Worm (Caenorhabditis elegans) whole organism, dauer: Measurements from ENCODE around the gene idpp-9.

Source experiments
- unc-62 ChIP-seq: sonication (generic microtip); optimal IDR thresholded peaks from 2 replicates; lab custom pipeline; 2017; ENCODE audit warnings: missing biosample characterization, missing genetic modification reagents, missing genetic modification characterization

Gene idpp-9

DNA sequence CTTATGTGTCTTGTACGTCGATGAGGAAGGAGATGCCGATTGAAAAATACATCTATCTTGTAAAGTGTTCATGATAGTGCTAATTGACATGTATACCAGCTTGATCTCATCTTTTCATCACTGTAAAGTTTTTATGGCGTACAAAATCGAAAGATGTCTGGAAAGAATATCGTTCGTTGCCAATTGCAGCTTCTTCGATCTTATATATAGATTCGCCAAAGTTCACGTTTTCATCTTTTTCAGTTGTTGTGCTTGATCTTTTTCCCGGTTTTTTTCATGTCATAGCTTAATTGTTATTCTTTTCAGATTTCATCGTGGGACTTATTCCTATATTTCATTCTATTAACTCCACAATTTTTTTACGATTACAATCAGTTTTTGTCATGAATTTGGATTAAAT is 15.7 kb upstream of the idpp-9 start, which contains the start of gene adt-3:
Gene adt-3 (plus strand): TSS at position 301 of the 400 bp plus-strand sequence.
- TF ChIP-seq unc-62 (GFP tag; lab: Kevin White, UChicago): no peak

DNA sequence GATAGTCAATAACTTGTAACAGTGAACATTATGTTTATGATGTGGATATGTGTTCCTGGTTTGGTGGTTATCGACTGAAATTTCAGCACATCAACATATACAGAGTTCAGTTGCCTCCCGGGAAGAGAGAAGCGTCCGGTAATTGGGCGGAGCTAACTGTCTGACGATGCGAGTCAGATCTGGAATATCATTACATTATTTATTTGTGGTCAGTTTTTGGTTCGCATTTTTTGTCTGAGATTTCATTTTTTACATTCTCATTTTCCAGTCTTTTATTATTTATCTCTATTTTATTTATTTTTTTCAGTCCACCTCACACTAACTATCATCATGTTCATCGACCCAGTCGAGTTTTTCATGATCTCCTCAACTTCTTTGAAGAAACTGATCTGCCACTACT is 10.1 kb upstream of the idpp-9 start, which contains the start of gene T22B2.1:
Gene T22B2.1 (plus strand): TSS at position 301 of the 400 bp plus-strand sequence.
- TF ChIP-seq unc-62 (GFP tag; lab: Kevin White, UChicago): no peak

DNA sequence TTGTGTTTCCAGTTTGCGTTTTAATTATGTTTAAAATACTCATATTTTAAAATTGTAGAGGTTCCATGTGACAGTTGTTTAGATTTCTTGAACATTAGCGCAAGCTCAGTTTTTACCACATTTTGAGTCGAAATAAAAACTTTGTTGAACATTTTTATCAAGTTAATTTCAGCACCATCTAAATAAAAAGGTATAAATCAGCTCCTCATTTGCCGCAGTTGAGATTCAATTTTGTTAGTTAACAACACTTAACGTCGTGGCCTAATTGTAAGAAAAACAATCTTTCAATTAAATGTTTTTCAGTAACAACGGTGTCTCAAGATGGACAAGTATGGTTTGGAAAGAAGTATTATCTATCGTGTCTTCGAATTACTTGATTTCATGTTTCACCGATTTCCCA is 5.1 kb upstream of the idpp-9 start:
- no peak for TF ChIP-seq unc-62 (GFP tag; lab: Kevin White, UChicago)

DNA sequence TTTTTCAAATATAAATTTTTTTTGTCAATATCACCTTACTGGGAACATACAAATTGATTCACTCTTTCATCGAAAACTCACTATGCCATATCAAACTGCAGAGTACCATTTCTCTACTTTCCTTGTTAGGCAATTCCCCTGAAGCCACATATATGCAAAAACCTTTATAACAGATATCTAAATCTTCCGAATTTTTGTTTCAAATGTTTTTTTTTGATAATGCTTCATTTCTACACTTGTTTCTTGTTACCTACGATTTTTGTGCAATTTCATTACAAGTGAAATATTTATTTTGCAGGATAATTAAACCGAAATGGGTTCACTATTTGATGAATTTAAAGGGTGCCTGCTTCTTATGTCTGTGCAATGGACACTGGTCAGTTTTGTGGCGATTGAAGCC is 4.5 kb upstream of the idpp-9 start, which contains the start of gene T22B2.2:
Gene T22B2.2 (plus strand): TSS at position 301 of the 400 bp plus-strand sequence.
- no peak for TF ChIP-seq unc-62 (GFP tag; lab: Kevin White, UChicago)

DNA sequence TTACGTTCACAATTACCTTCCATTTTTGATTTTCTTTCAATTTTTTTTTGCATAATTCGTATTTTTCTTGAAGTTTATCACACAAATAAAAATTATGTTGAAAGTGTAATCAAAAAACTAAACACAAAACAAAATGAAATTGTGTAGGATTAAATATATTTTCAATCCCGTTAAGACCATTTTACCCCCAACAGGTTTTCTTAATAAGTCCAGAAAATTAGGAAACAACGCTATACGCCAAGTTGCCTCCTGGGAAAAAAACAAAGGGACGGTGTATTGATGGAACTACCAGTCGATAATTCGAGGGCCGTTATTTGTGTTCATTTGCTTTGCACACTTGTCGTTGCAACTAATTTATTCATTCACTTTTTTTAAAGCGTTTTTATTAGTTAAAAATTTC is 4.0 kb upstream of the idpp-9 start:
- no peak for TF ChIP-seq unc-62 (GFP tag; lab: Kevin White, UChicago)

DNA sequence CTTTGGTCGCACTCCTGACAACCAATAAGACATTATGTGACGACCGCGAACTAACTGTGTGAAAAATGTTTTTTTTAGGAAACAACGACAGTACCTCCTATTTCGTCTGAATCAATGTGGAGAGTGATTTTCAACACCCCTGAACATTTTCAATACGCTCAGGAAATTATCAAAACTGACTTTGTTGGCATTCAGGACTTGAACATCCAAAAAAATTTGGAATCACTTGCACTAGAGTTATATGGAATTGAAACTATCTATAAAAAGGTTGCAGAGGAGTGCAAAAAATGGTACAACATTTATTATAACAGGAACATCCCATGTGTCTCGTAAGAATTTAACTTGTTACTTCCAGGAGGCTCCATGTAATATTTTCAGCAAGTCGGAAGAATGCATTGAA is 2.5 kb upstream of the idpp-9 start:
- TF ChIP-seq unc-62 (GFP tag; lab: Kevin White, UChicago): no peak

DNA sequence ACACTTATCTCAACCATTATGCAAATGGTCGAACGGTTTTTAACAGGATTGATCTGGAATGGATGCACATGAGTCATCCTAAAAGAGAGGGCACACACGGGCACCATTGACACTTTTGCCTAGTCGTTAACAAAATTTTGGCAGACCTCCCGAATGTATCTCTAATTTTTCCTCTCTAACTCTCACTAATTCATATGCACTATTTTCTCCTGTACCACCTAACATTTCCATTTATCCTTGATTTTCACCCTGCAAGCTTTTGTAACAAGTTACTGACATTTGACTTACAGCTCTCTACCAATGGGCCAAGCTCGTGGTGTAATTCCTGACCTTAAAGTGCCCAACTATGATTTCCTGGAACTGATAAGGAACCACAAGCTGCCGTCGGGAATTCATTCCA is 1.4 kb upstream of the idpp-9 start, which contains the start of gene T22B2.3:
Gene T22B2.3 (plus strand): TSS at position 301 of the 400 bp plus-strand sequence.
- no peak for TF ChIP-seq unc-62 (GFP tag; lab: Kevin White, UChicago)

DNA sequence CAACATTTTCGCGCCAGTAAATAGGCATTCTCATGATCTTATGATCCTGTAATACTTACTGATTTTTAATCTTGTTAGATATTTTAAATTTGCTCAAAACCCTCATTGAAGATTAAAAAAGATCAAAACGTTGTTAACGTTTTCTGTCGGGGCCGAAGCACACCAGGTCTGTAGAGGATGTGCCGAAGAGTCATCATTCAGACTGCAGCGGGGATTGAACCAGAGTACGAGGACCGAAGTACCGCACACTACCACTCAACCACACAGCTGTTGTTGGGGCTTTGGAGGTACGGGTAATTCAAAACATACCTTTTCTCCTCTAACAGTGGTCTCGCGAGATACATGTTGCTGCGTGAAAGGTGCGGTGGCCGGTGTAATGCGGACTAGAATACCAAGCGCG is 1.4 kb downstream of the idpp-9 start:
- TF ChIP-seq unc-62 (GFP tag; lab: Kevin White, UChicago): no peak

DNA sequence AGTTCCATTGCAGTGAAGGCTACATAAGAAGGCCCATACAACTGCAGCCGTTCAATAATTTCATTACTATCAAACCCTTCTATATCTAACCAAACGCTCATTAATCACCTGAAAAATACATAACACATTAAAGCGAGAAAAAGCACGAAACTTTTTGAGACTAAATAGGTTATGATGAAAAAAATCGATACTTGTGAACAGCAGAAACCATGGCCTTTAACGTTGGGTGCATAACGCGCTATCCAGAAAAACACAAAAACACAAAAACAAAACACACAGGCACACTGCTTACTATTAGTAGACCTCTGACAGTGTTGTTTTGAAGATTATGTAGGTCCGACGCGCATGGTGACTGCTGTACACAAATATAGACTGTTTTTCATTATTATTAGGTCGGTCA is 4.4 kb downstream of the idpp-9 start, which contains the start of gene T22B2.5:
Gene T22B2.5 (minus strand): TSS at position 101 of the 400 bp plus-strand sequence.
- TF ChIP-seq unc-62 (GFP tag; lab: Kevin White, UChicago): no peak

DNA sequence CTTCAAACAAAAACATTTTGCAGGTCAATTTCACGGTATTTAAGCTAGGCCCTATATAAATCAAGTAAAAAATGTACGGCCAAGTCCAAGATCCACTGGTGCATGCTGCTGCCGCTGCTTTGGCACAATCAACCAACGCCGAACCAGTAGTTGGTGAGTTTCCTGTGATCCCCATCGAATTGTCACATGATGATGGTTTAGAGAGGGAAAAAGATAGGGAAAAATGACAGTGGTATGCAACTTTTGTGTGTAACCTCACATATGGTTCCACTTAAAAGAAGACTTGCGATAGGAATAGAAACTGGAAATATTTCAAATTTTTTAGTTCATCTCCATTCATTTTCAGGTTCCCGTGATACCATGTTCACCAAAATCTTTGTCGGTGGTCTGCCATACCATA is 11.1 kb downstream of the idpp-9 start, which contains the start of gene sup-12:
Gene sup-12 (plus strand): TSS at position 17 of the 400 bp plus-strand sequence.
- TF ChIP-seq unc-62 (GFP tag; lab: Kevin White, UChicago): no peak

DNA sequence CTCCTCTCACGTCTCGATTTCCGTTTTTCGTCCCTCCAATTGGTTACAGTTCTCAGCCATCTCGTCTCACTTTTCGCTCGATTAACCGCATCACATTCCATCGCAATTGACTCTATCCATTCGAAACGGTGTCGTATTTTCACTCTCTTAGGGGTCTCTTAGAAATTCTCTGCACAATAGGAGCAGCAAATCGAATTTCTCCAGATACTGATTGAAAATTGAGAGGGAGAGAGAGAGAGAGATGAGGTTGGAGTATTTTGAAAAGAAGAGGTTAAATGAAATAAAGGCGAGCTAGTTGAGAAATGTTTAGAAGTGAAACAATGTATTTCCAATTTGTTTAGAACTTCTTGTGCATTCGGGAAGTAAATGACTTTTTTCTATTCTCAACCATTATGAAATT is 14.3 kb downstream of the idpp-9 start:
- TF ChIP-seq unc-62 (GFP tag; lab: Kevin White, UChicago): no peak

DNA sequence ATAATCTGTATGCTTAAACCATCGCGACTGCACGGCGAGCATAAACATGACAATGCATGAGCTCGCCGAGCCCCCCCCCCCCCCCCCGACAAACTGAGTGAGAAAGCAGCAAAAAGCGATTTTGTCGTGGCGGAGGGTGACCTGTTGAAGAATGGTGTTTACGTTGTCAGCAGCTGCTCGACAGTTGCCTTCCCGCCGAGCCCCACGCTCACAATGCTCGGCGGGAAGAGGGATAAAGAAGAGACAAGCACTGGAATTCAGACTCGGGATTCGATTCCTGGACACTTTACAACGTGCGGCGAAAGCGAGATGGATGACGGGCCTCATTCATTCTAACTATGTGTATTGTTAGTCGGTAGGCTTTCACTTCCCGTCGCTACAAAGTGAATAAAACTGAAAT is 14.9 kb downstream of the idpp-9 start:
- no peak for TF ChIP-seq unc-62 (GFP tag; lab: Kevin White, UChicago)

DNA sequence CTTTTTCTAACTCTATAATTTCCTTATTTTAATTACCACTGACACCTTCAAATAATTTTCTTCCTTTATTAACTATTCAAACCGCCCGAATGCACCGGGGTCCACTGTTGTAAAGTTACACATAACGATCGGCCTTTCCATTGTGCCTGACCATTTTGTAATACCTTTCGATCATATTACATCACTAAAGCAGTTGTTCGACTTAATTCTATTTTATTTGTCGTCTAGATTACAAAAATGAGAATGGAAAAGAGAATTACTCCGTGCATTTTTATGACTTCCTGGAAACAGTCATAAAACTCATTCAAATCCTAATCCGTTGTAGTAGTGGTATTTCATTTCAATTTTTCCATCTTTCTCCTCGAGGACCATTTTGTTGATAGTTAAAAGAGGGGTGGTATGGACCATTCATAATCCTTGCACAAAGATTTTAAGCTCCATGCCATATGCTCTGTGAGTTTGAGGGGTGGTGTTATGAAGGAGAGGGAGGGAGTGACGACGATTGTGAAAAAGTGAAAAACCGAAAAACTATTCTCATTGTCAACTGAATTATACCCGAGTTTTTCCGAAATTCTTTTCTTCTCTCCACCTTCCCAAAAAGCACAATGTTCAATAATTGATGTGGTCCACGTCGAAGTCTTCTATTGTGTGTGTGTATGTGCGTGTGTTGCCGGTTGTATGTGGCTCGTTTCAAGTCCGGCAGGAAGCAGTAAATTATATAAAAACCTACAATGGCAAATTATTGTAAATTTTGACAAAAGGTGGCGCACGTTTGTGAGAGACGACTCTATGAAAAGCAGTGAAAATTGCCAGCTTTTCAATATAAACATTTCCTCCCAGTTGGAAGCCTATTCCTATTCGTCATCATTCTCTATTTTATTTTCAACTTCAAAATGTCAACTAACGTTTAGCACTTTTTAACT is 17.1 kb downstream of the idpp-9 start:
- no peak for TF ChIP-seq unc-62 (GFP tag; lab: Kevin White, UChicago)

DNA sequence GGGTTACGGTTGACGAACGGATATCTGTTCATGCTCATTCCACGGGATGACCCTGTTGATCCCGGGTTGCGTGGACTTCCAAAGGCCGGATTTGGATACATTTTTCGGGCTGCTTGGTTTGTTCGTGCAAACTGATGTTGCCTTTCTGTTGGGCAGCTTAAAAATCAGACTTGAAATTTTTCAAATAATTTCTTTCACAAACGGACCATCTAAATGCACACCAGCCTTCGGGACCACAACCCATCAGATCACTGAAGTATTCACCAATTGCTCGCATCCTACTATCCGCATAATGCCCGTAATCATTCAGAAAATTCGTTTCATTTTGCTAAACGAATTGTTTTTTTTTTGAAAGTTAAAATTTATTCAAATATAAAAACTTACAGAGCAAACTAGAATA is 20.1 kb downstream of the idpp-9 start, which contains the start of gene F47F2.3:
Gene F47F2.3 (minus strand): TSS at position 101 of the 400 bp plus-strand sequence.
- no peak for TF ChIP-seq unc-62 (GFP tag; lab: Kevin White, UChicago)

DNA sequence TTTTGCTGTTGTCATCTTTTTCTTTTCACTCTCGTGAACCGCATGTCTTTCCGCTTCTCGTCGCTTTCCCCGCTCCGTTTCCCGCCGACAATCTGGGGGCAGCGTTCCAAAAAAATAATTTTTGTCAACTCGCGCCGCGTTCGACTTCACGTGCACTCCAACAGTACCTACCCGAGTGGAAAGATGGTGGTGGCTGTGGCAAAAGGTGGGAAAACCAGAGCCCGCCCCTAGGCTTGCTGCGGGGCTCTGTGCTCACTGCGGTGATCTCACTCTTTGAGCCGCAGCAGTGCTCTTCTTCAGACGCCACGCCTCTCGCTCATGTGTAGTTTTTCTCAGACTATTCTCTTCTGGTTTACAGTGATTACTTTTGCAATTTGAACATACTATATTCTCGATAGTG is 28.1 kb downstream of the idpp-9 start:
- no peak for TF ChIP-seq unc-62 (GFP tag; lab: Kevin White, UChicago)

DNA sequence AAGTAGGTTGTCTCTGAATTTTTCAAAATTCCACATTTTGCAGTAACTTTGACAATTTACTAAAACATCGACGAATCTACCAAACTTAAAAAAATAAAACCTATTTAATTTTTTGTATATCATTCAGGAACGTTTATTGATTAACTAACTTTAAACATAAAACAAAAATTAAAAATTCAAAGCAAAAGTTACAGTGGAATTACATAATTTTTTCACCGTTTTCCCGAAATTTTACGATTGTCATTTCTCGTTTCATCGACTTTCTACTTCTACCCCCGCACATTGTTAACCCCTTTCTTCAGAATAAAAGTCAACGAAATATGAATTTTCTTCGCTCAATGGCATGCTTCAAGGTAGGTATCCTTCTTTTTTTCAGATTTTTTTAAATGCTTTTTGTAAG is 37.4 kb downstream of the idpp-9 start, which contains the start of gene F47F2.1:
Gene F47F2.1 (plus strand): TSS at position 301 of the 400 bp plus-strand sequence.
- no peak for TF ChIP-seq unc-62 (GFP tag; lab: Kevin White, UChicago)
